Worm (Caenorhabditis elegans) whole organism, mixed stage, embryonic: ENCODE results near the gene F44D12.6.

Source experiments
- M03D4.4 ChIP-seq: sonication (generic microtip); optimal IDR thresholded peaks from 2 replicates; lab custom pipeline; 2017; ENCODE audit warnings: mild to moderate bottlenecking, missing genetic modification characterization, missing compliant biosample characterization
- blmp-1 ChIP-seq: fragments of 150-350 bp; optimal IDR thresholded peaks from 2 replicates; lab custom pipeline; 2014; ENCODE audit warnings: missing biosample characterization, missing genetic modification characterization
- ceh-39 ChIP-seq: fragments of 150-350 bp; optimal IDR thresholded peaks from 2 replicates; lab custom pipeline; 2014; ENCODE audit warnings: missing biosample characterization, missing genetic modification characterization
- ceh-43 ChIP-seq: fragments of 200-800 bp; sonication (Bioruptor generic); optimal IDR thresholded peaks from 2 replicates; lab custom pipeline; 2018; ENCODE audit warnings: mild to moderate bottlenecking, missing genetic modification characterization, moderate library complexity, missing compliant biosample characterization
- ceh-83 ChIP-seq: fragments of 200-800 bp; sonication (Bioruptor generic); optimal IDR thresholded peaks from 2 replicates; lab custom pipeline; 2018; ENCODE audit warnings: mild to moderate bottlenecking, missing genetic modification characterization, missing compliant biosample characterization
- ces-1 ChIP-seq: fragments of 150-350 bp; optimal IDR thresholded peaks from 2 replicates; lab custom pipeline; 2014; ENCODE audit warnings: missing biosample characterization, missing genetic modification reagents, missing genetic modification characterization
- drap-1 ChIP-seq: fragments of 200-800 bp; sonication (Bioruptor generic); optimal IDR thresholded peaks from 3 replicates; lab custom pipeline; 2018; ENCODE audit warnings: mild to moderate bottlenecking, missing genetic modification characterization, missing compliant biosample characterization
- ham-2 ChIP-seq: fragments of 200-800 bp; sonication (Bioruptor generic); optimal IDR thresholded peaks from 2 replicates; lab custom pipeline; 2018; ENCODE audit warnings: mild to moderate bottlenecking, missing genetic modification characterization, missing compliant biosample characterization
- hlh-1 ChIP-seq: fragments of 150-350 bp; optimal IDR thresholded peaks from 2 replicates; lab custom pipeline; 2014; ENCODE audit warnings: missing biosample characterization, missing genetic modification reagents, missing genetic modification characterization
- lin-13 ChIP-seq: fragments of 150-350 bp; optimal IDR thresholded peaks from 2 replicates; lab custom pipeline; 2014; ENCODE audit warnings: missing biosample characterization, missing genetic modification characterization
- lin-32 ChIP-seq: fragments of 200-800 bp; sonication (Bioruptor generic); optimal IDR thresholded peaks from 2 replicates; lab custom pipeline; 2018; ENCODE audit warnings: mild to moderate bottlenecking, missing genetic modification characterization, missing compliant biosample characterization
- mab-5 ChIP-seq: fragments of 150-350 bp; optimal IDR thresholded peaks from 2 replicates; lab custom pipeline; 2014; ENCODE audit warnings: missing biosample characterization, missing genetic modification characterization
- nhr-12 ChIP-seq: fragments of 150-350 bp; optimal IDR thresholded peaks from 2 replicates; lab custom pipeline; 2014; ENCODE audit warnings: missing biosample characterization, missing genetic modification characterization
- nhr-28 ChIP-seq: fragments of 150-350 bp; optimal IDR thresholded peaks from 2 replicates; lab custom pipeline; 2014; ENCODE audit warnings: missing biosample characterization, missing genetic modification characterization
- nhr-76 ChIP-seq: sonication (generic microtip); optimal IDR thresholded peaks from 2 replicates; lab custom pipeline; 2017; ENCODE audit warnings: missing biosample characterization, missing genetic modification characterization
- pha-4 ChIP-seq: fragments of 150-350 bp; optimal IDR thresholded peaks from 2 replicates; lab custom pipeline; 2018; ENCODE audit warnings: missing biosample characterization, missing genetic modification reagents, missing genetic modification characterization
- sem-2 ChIP-seq: fragments of 200-800 bp; sonication (Bioruptor generic); optimal IDR thresholded peaks from 2 replicates; lab custom pipeline; 2018; ENCODE audit warnings: mild to moderate bottlenecking, missing genetic modification characterization, missing compliant biosample characterization
- unc-120 ChIP-seq: sonication (generic microtip); optimal IDR thresholded peaks from 2 replicates; lab custom pipeline; 2017; ENCODE audit warnings: missing genetic modification characterization, missing compliant biosample characterization; ENCODE audit not compliant: poor library complexity, severe bottlenecking
- unc-39 ChIP-seq: fragments of 150-350 bp; optimal IDR thresholded peaks from 2 replicates; lab custom pipeline; 2014; ENCODE audit warnings: missing biosample characterization, missing genetic modification characterization
- zip-8 ChIP-seq: fragments of 150-350 bp; optimal IDR thresholded peaks from 2 replicates; lab custom pipeline; 2014; ENCODE audit warnings: missing biosample characterization, missing genetic modification characterization
- ztf-11 ChIP-seq: fragments of 150-350 bp; optimal IDR thresholded peaks from 2 replicates; lab custom pipeline; 2014; ENCODE audit warnings: missing biosample characterization, missing genetic modification characterization

The F44D12.6 gene

DNA sequence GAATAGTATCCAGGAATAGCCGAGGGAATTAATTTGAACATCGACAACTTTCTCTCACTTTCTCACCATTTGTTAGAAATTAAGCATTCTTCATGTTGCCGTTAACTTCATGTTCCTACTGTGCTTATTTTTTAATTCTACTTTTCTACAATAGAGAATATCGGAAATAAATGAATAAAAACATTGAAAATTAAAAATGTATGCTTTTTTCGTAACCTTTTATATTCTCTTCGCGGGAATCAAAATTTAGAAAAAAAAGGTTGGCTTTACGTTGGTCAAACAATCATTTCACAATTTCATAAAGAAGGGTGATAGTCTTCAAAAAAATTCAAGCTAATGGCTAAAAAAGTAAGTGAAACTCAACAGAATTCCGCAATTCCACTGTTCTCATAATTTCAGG, 42.7 kb downstream of the F44D12.6 start, which contains the start of gene W01B6.5:
Gene W01B6.5, plus strand, starts transcription at position 301 of the 400 bp plus-strand sequence.
- TF ChIP-seq nhr-76 (tag; lab: Kevin White, UChicago) = no peak
- no peak for TF ChIP-seq ceh-39 (tag; lab: Kevin White, UChicago)
- no peak for TF ChIP-seq pha-4 (tag; lab: Kevin White, UChicago)
- no peak for TF ChIP-seq hlh-1 (tag; lab: Kevin White, UChicago)
- no peak for TF ChIP-seq blmp-1
- TF ChIP-seq nhr-12 (tag; lab: Kevin White, UChicago) = no peak
- no peak for TF ChIP-seq sem-2 (GFP tag; lab: Kevin White, UChicago)
- no peak for TF ChIP-seq lin-13 (tag; lab: Kevin White, UChicago)

DNA sequence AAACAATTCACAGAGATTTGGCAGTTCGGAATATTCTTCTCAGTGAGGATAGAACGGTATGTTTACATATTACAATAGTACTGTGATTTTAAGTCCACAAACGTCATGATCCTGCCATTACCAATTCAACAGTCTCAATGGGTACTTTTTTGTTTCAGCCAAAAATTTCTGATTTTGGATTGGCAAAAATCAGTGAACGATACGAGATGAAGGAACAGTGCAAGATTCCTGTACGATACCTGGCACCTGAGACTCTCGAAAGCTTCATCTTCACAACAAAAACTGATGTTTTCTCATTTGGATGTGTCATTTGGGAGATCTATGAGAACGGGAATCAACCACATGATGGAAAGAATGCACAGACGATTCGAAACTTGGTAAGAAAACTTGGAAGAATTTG, 44.9 kb downstream of the F44D12.6 start:
- TF ChIP-seq mab-5 (tag; lab: Kevin White, UChicago) (no peak), nhr-12 (tag; lab: Kevin White, UChicago) (no peak), ces-1 (GFP tag; lab: Kevin White, UChicago) (no peak), sem-2 (GFP tag; lab: Kevin White, UChicago) (no peak), ztf-11 (no peak), nhr-76 (tag; lab: Kevin White, UChicago) (no peak), M03D4.4 (tag; lab: Kevin White, UChicago) (no peak), unc-120 (tag; lab: Kevin White, UChicago) (no peak), ceh-83 (no peak), ham-2 (GFP tag; lab: Kevin White, UChicago) (no peak), zip-8 (tag; lab: Kevin White, UChicago) (no peak), nhr-28 (tag; lab: Kevin White, UChicago) (no peak), drap-1 (no peak), unc-39 (tag; lab: Kevin White, UChicago) (no peak), ceh-43 (GFP tag; lab: Kevin White, UChicago) (no peak)

DNA sequence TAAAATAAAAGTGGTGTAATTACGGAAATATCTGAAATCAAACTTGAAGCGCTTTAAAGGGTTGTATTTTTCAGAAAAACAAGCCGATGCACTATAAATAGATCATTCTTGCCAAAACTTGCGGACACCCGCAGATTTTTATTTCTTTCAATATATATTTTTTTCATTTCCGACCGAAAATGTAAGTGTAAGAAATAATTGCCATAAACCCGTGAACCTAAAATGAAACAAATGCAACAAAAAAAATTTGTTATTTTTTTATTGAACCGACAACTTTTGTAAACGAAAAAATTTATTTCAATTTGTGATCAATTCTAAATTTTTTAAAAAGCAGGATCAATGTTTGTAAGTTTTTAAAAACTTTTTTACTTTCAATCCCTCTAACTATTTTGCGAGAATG, 47.7 kb downstream of the F44D12.6 start, which contains the start of gene W01B6.6:
Gene W01B6.6, plus strand, starts transcription at position 301 of the 400 bp plus-strand sequence.
- TF ChIP-seq lin-32 (GFP tag; lab: Kevin White, UChicago) (no peak), ceh-83 (no peak)
